Worm (Caenorhabditis elegans): ENCODE data around the gene npp-24.
A peak's percentile ranks its signal among the peaks of the same experiment; 100 is the strongest.

npp-24 gene

DNA sequence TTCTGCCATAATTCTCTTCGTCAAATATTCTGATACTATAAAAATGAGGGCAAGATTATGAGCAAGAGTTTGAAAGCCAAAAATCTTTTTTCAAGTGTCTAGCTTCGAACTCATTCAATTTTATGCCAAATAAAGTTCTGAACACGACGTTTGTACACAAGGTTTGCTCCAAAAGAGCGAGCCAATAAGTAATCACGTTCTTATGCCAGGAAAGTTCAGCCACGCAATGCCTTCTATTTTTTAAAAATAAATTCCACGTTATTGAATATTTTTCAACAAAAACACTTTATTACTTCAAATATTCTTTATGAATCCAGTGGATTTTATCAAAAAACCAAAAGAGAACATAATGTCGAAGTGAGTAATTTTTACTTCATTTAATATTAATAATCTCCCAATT lies 17.8 kb upstream of the npp-24 start, which contains the start of gene nep-5:
Gene nep-5, plus strand, starts transcription at position 301 of the 400 bp plus-strand sequence.
- TF ChIP-seq lir-3 (tag; optimal IDR thresholded peaks at IDR 0.05; ENCODE audit: poor library complexity) (no peak), dsc-1 (tag; optimal IDR thresholded peaks at IDR 0.05) (no peak), nhr-11 (tag; optimal IDR thresholded peaks at IDR 0.05) (no peak), tbx-2 (tag; optimal IDR thresholded peaks at IDR 0.05) (no peak)

DNA sequence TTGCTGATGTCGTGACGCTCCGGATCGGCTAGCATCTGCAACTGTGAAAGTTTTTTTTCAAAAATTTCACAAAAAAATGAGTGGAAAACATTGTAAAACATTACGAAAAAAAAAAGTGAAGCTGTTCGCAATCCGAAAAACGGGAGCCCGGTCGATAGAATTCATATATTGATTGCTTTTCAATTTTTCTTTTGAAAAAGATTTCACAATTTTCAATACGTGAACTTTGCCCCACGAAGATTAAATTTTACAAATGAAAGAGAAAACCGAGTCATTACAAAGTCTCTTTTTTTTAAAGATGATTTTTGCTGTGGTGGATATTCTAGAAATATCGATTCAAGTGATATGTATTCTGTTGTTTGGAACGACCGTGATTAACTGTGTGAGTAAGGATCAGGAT lies 11.3 kb upstream of the npp-24 start, which contains the start of gene F12A10.6:
Gene F12A10.6, minus strand, starts transcription at position 101 of the 400 bp plus-strand sequence.
- TF ChIP-seq pax-3 (tag; optimal IDR thresholded peaks at IDR 0.05) (no peak), nhr-84 (tag; optimal IDR thresholded peaks at IDR 0.05) (no peak), hlh-4 (tag; optimal IDR thresholded peaks at IDR 0.05) (no peak), nhr-237 (tag; optimal IDR thresholded peaks at IDR 0.05) (no peak), hpl-2 (GFP tag; optimal IDR thresholded peaks at IDR 0.05) (no peak), nhr-77 (tag; optimal IDR thresholded peaks at IDR 0.05) (no peak), F16B12.6 (tag; optimal IDR thresholded peaks at IDR 0.05) (no peak), unc-130 (tag; optimal IDR thresholded peaks at IDR 0.05) (no peak), ets-5 (GFP tag; IDR thresholded peaks at IDR 0.05) (no peak), unc-98 (GFP tag; IDR thresholded peaks at IDR 0.05) (no peak), ceh-90 (tag; optimal IDR thresholded peaks at IDR 0.05) (no peak), irx-1 (tag; optimal IDR thresholded peaks at IDR 0.05) (no peak)

DNA sequence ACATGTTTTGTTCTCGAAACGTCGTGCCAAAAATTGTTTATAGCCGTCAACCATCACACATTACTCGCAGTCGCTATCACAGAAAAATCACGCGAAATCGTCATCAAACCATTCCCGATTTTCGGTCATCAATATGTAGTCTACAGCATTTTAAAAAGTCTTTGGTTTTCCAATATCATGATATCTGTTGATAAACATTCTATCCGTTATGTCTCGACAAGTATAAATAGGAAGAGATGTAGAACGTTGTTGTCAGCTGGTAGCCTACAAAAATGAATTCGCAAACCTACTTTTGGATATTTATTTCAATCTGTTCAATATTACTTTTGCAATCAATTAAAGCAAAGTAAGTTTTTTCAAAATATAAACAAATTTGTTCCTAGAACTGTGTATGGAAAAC lies 9.3 kb upstream of the npp-24 start, which contains the start of gene F12A10.1:
Gene F12A10.1, plus strand, starts transcription at position 166 of the 400 bp plus-strand sequence.
- TF ChIP-seq swsn-7 (tag; optimal IDR thresholded peaks at IDR 0.05) (no peak), efl-3 (GFP tag; optimal IDR thresholded peaks at IDR 0.05) (no peak), lin-14 (GFP tag; optimal IDR thresholded peaks at IDR 0.05) (peak; percentile 43), zip-4 (GFP tag; optimal IDR thresholded peaks at IDR 0.05) (no peak), nhr-47 (tag; optimal IDR thresholded peaks at IDR 0.05) (no peak), hpl-2 (GFP tag; optimal IDR thresholded peaks at IDR 0.05) (no peak), aha-1 (tag; optimal IDR thresholded peaks at IDR 0.05) (no peak), elt-3 (tag; optimal IDR thresholded peaks at IDR 0.05) (peak in 2 of 6 experiments; percentile 1 to 62), unc-130 (tag; optimal IDR thresholded peaks at IDR 0.05) (no peak), nhr-20 (tag; optimal IDR thresholded peaks at IDR 0.05) (peak; percentile 52), nhr-19 (GFP tag; conservative IDR thresholded peaks at IDR 0.05) (no peak), unc-62 (GFP tag; optimal IDR thresholded peaks at IDR 0.05) (no peak), blmp-1 (tag; optimal IDR thresholded peaks at IDR 0.05) (peak; percentile 6), nhr-85 (tag) (peak; percentile 60)

DNA sequence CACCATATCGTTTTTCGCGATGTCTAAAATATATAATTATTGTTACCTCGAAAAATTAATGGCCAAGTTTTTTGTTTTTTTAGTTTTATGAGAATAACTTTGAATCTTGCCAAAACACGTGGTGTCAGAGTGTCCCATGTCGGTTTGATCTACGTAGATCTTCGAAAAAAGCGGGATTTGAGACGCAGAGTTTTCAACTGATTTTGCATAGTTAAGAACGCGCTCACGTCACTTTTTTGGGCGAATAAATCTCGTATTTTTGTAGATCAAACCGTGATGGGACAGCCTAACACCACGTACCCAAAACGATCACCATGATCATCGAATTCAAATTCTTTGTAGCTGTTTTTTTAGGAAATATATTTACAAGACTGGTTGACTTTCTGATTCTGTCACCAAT lies 8.1 kb upstream of the npp-24 start:
- TF ChIP-seq C16A3.4 (tag; optimal IDR thresholded peaks at IDR 0.05) (no peak), nhr-85 (tag) (peak; percentile 26), ceh-8 (GFP tag; optimal IDR thresholded peaks at IDR 0.05) (no peak)

DNA sequence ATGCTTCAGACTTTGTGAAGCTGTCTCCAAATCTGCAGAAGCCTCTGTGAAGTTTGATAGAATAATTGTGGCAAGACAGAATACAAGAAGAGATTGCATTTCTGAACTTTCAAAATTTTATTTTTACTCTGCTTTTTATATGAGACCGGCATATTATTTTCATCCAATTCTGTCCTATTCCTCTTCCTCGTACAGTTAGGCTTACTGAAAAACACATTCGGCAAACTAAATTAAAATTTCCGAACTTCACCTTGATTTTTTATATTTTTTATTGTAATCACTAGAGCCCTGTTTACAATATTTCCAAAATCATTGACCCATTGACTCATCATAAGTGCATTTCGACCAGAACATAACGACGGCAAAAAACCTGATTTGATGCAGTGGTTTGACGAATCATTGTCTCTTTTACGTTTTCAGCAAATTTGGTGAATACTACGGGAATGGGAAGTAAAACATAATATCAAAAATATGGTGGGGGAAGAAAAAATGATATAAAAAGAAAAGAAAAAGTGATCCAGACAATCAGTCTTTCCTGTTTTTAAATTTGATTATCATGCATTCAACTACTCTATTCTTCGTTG lies 7.4 kb upstream of the npp-24 start, which contains the start of the genes suex-1 and F12A10.9:
Gene suex-1, minus strand, starts transcription at position 101 of the 584 bp plus-strand sequence.
Gene F12A10.9, plus strand, starts transcription at position 534 of the 584 bp plus-strand sequence.
- no peak for TF ChIP-seq aha-1 (tag; optimal IDR thresholded peaks at IDR 0.05)
- TF ChIP-seq C16A3.4 (tag; optimal IDR thresholded peaks at IDR 0.05): no peak
- no peak for TF ChIP-seq hlh-4 (tag; optimal IDR thresholded peaks at IDR 0.05)
- TF ChIP-seq sptf-1 (tag; optimal IDR thresholded peaks at IDR 0.05): no peak
- TF ChIP-seq nhr-84 (tag; optimal IDR thresholded peaks at IDR 0.05): no peak
- TF ChIP-seq ceh-82 (tag; optimal IDR thresholded peaks at IDR 0.05): no peak
- no peak for TF ChIP-seq lin-15B (tag; optimal IDR thresholded peaks at IDR 0.05)
- TF ChIP-seq fkh-4 (tag; optimal IDR thresholded peaks at IDR 0.05; ENCODE audit: borderline replicate concordance): no peak
- no peak for TF ChIP-seq pqm-1 (tag; optimal IDR thresholded peaks at IDR 0.05)
- no peak for TF ChIP-seq lin-35 (GFP tag; optimal IDR thresholded peaks at IDR 0.05)
